Worm (Caenorhabditis elegans) whole organism, L1 larva: ENCODE data around the gene srg-66.

Source experiments
- C04F5.9 ChIP-seq: sonication (generic microtip); optimal IDR thresholded peaks from 2 replicates; lab custom pipeline; 2016; ENCODE audit warnings: missing genetic modification characterization, missing compliant biosample characterization
- C34B4.2 ChIP-seq: sonication (generic microtip); optimal IDR thresholded peaks from 2 replicates; lab custom pipeline; 2017; ENCODE audit warnings: mild to moderate bottlenecking, missing genetic modification characterization, missing compliant biosample characterization
- aly-2 ChIP-seq: fragments of 150-350 bp; optimal IDR thresholded peaks from 2 replicates; lab custom pipeline; 2014; ENCODE audit warnings: missing biosample characterization, missing genetic modification characterization
- ama-1 ChIP-seq: fragments of 150-350 bp; optimal IDR thresholded peaks from 2 replicates; lab custom pipeline; 2014
- ceh-82 ChIP-seq, 3 experiments: fragments of 150-350 bp in 1 of 3; sonication (generic microtip) in 2 of 3; optimal IDR thresholded peaks; 2 replicates each; lab custom pipeline; 2014 to 2017; ENCODE audit warnings: missing biosample characterization in 3 of 3, missing genetic modification characterization in 3 of 3
- ceh-88 ChIP-seq: fragments of 200-800 bp; sonication (Bioruptor generic); IDR thresholded peaks from 2 replicates; pipeline ENCODE4 v1.3.6; 2022; ENCODE audit warnings: missing genetic modification characterization, missing compliant biosample characterization
- ceh-90 ChIP-seq: sonication (generic microtip); optimal IDR thresholded peaks from 2 replicates; lab custom pipeline; 2016; ENCODE audit warnings: missing genetic modification characterization, missing compliant biosample characterization
- efl-1 ChIP-seq, 4 experiments: fragments of 150-350 bp; optimal IDR thresholded peaks in 3 of 4; peaks in 1 of 4; 1 replicate in 1 of 4; 2 replicates in 3 of 4; lab custom pipeline; 2014; ENCODE audit warnings: missing biosample characterization in 2 of 4, missing genetic modification characterization in 2 of 4, missing genetic modification reagents in 2 of 4
- ets-5 ChIP-seq: fragments of 200-800 bp; sonication (Bioruptor generic); IDR thresholded peaks from 2 replicates; pipeline ENCODE4 v1.3.6; 2022; ENCODE audit warnings: missing genetic modification characterization, missing compliant biosample characterization
- fkh-10 ChIP-seq: sonication (generic microtip); optimal IDR thresholded peaks from 2 replicates; lab custom pipeline; 2017; ENCODE audit warnings: missing biosample characterization, missing genetic modification reagents, missing genetic modification characterization
- fkh-8 ChIP-seq: sonication (generic microtip); optimal IDR thresholded peaks from 2 replicates; lab custom pipeline; 2016; ENCODE audit warnings: mild to moderate bottlenecking, missing genetic modification characterization, missing compliant biosample characterization
- grh-1 ChIP-seq: fragments of 200-800 bp; sonication (Bioruptor generic); IDR thresholded peaks from 2 replicates; pipeline ENCODE4 v1.3.6; 2022; ENCODE audit warnings: missing genetic modification reagents, missing genetic modification characterization, missing compliant biosample characterization
- hlh-17 ChIP-seq: fragments of 200-800 bp; sonication (Bioruptor generic); optimal IDR thresholded peaks from 2 replicates; lab custom pipeline; 2018; ENCODE audit warnings: missing genetic modification characterization, mild to moderate bottlenecking, missing compliant biosample characterization, moderate library complexity, borderline replicate concordance
- hlh-4 ChIP-seq: sonication (generic microtip); optimal IDR thresholded peaks from 2 replicates; lab custom pipeline; 2016; ENCODE audit warnings: mild to moderate bottlenecking, missing genetic modification characterization, missing compliant biosample characterization
- lin-13 ChIP-seq: fragments of 150-350 bp; optimal IDR thresholded peaks from 2 replicates; lab custom pipeline; 2014; ENCODE audit warnings: missing biosample characterization, missing genetic modification reagents, missing genetic modification characterization
- lin-14 ChIP-seq: fragments of 200-800 bp; sonication (Bioruptor generic); optimal IDR thresholded peaks from 2 replicates; lab custom pipeline; 2018; ENCODE audit warnings: mild to moderate bottlenecking, missing genetic modification characterization, moderate library complexity, missing compliant biosample characterization
- lin-15B ChIP-seq: fragments of 150-350 bp; sonication (generic microtip); optimal IDR thresholded peaks from 3 replicates; lab custom pipeline; 2014; ENCODE audit warnings: missing biosample characterization, missing genetic modification characterization
- lin-35 ChIP-seq, 2 experiments: fragments of 150-350 bp; optimal IDR thresholded peaks; 2 replicates each; lab custom pipeline; 2014; ENCODE audit warnings: missing biosample characterization in 2 of 2, missing genetic modification characterization in 2 of 2, missing genetic modification reagents in 2 of 2
- lin-39 ChIP-seq: fragments of 150-350 bp; optimal IDR thresholded peaks from 2 replicates; lab custom pipeline; 2014; ENCODE audit warnings: missing biosample characterization, missing genetic modification reagents, missing genetic modification characterization
- nhr-237 ChIP-seq: fragments of 150-350 bp; optimal IDR thresholded peaks from 2 replicates; lab custom pipeline; 2014; ENCODE audit warnings: missing biosample characterization, missing genetic modification characterization
- nhr-47 ChIP-seq: sonication (generic microtip); optimal IDR thresholded peaks from 2 replicates; lab custom pipeline; 2016; ENCODE audit warnings: mild to moderate bottlenecking, missing genetic modification characterization, moderate library complexity, missing compliant biosample characterization
- nhr-76 ChIP-seq: sonication (generic microtip); optimal IDR thresholded peaks from 2 replicates; lab custom pipeline; 2017; ENCODE audit warnings: missing biosample characterization, missing genetic modification characterization
- nhr-84 ChIP-seq: sonication (generic microtip); optimal IDR thresholded peaks from 2 replicates; lab custom pipeline; 2017; ENCODE audit warnings: missing biosample characterization, missing genetic modification characterization
- pag-3 ChIP-seq: sonication (generic microtip); optimal IDR thresholded peaks from 2 replicates; lab custom pipeline; 2017; ENCODE audit warnings: missing genetic modification characterization, mild to moderate bottlenecking, missing compliant biosample characterization, antibody characterized with exemption, borderline replicate concordance; ENCODE audit not compliant: insufficient read depth
- pax-3 ChIP-seq: fragments of 200-800 bp; sonication (Bioruptor generic); optimal IDR thresholded peaks from 2 replicates; lab custom pipeline; 2018; ENCODE audit warnings: mild to moderate bottlenecking, missing genetic modification characterization, moderate library complexity, missing compliant biosample characterization
- pqm-1 ChIP-seq: sonication (generic microtip); optimal IDR thresholded peaks from 3 replicates; lab custom pipeline; 2017; ENCODE audit warnings: missing biosample characterization, missing genetic modification characterization
- skn-1 ChIP-seq: fragments of 150-350 bp; optimal IDR thresholded peaks from 2 replicates; lab custom pipeline; 2014; ENCODE audit warnings: missing biosample characterization, missing genetic modification characterization
- snpc-4 ChIP-seq: fragments of 150-350 bp; optimal IDR thresholded peaks from 2 replicates; lab custom pipeline; 2014; ENCODE audit warnings: missing biosample characterization, missing genetic modification characterization
- snu-23 ChIP-seq: sonication (generic microtip); optimal IDR thresholded peaks from 2 replicates; lab custom pipeline; 2016; ENCODE audit warnings: missing genetic modification characterization, missing compliant biosample characterization
- sox-4 ChIP-seq: sonication (generic microtip); optimal IDR thresholded peaks from 2 replicates; lab custom pipeline; 2016; ENCODE audit warnings: missing genetic modification characterization, missing compliant biosample characterization
- sptf-1 ChIP-seq: fragments of 150-350 bp; optimal IDR thresholded peaks from 2 replicates; lab custom pipeline; 2014; ENCODE audit warnings: missing biosample characterization, missing genetic modification characterization
- sup-37 ChIP-seq: fragments of 200-800 bp; sonication (Bioruptor generic); optimal IDR thresholded peaks from 2 replicates; lab custom pipeline; 2018; ENCODE audit warnings: mild to moderate bottlenecking, missing genetic modification characterization, missing compliant biosample characterization
- tlp-1 ChIP-seq: fragments of 150-350 bp; optimal IDR thresholded peaks from 2 replicates; lab custom pipeline; 2014; ENCODE audit warnings: missing biosample characterization, missing genetic modification characterization
- unc-30 ChIP-seq: sonication (generic microtip); optimal IDR thresholded peaks from 2 replicates; lab custom pipeline; 2017; ENCODE audit warnings: missing biosample characterization, missing genetic modification characterization
- unc-86 ChIP-seq: sonication (generic microtip); optimal IDR thresholded peaks from 2 replicates; lab custom pipeline; 2016; ENCODE audit warnings: missing genetic modification characterization, missing compliant biosample characterization
- zag-1 ChIP-seq: fragments of 150-350 bp; optimal IDR thresholded peaks from 2 replicates; lab custom pipeline; 2014; ENCODE audit warnings: missing biosample characterization, missing genetic modification characterization

srg-66 gene

DNA sequence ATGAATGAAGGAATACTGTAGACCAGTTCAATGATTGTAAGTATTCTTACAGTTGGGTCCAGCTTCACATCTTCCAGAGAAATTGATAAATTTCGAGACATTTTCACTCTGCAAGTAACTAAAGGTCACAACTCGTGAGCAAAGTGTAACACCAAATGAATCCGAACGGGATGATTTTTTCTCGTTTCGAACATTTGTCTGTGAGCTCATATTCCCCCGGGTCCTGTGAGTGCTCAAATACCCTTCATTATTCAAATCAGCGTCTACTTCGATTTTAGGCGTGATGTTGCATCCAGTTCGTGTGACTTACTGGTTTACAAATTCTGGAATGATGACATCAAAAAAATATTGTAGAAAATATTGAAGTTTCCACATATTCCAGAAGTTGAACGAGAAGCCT, 16.9 kb downstream of the srg-66 start, which contains the start of gene srg-68:
Gene srg-68 (minus strand): TSS at position 101 of the 400 bp plus-strand sequence.
- TF ChIP-seq sup-37 (GFP tag; lab: Kevin White, UChicago) (no peak), fkh-8 (no peak), sptf-1 (no peak), ceh-90 (tag; lab: Kevin White, UChicago) (no peak), ama-1 (lab: Kevin White, UChicago) (no peak), sox-4 (tag; lab: Kevin White, UChicago) (no peak), lin-39 (no peak)

DNA sequence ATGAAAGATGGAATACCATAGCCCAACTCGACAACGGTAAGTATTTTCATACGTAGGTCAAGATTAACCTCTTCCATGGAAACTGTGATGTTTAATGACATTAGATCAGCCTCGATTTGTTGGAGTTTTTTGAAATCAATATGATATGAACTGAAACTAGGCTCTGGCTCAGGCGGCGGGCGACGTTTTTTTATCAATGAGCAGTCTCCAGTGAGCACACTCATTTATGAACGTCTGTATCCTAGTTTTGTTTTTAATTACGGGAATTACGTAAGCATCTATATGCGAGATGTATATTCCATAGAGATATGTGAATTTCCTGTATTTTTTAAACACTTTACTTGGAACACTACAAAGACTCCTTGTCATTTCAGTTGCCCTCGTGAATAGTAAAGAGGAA, 19.3 kb downstream of the srg-66 start, which contains the start of gene srg-67:
Gene srg-67 (minus strand): TSS at position 101 of the 400 bp plus-strand sequence.
- no peak for TF ChIP-seq aly-2
- TF ChIP-seq efl-1 (optimal IDR thresholded peaks at IDR 0.05; lab: Kevin White, UChicago) = no peak
- peak in 1 of 2 experiments; percentile 26 for TF ChIP-seq efl-1 (GFP tag; optimal IDR thresholded peaks at IDR 0.05 in 1 of 2; lab: Kevin White, UChicago)
- no peak for TF ChIP-seq lin-13 (GFP tag; lab: Kevin White, UChicago)
- TF ChIP-seq sptf-1 = no peak

DNA sequence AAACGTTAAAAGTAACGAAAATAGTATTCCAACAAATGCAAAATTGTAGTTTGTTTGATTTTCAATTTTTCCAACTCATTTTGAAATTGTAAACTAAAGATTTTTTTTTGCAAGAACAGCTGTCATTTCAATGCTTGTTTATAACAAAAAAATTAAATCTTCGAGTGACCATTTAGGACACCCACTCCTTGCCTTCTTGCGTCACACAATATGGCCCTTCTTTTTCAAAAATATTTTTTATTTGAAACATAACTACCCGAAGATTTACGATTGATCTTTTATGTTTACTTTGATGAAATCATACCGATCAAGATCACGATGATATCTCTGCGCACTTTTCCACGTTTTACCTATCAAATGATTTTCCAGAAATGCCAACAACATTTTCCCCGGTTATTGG, 22.4 kb downstream of the srg-66 start, which contains the start of gene ZC317.2:
Gene ZC317.2 (plus strand): TSS at position 301 of the 400 bp plus-strand sequence.
- no peak for TF ChIP-seq hlh-4 (tag; lab: Kevin White, UChicago)
- TF ChIP-seq unc-30 (tag; lab: Kevin White, UChicago) = no peak
- no peak for TF ChIP-seq lin-15B (tag; lab: Kevin White, UChicago)
- no peak for TF ChIP-seq nhr-47 (tag; lab: Kevin White, UChicago)
- no peak for TF ChIP-seq pqm-1
- TF ChIP-seq unc-86 (tag; lab: Kevin White, UChicago) = no peak
- no peak for TF ChIP-seq ets-5
- TF ChIP-seq ceh-82 (tag; optimal IDR thresholded peaks at IDR 0.05; lab: Kevin White, UChicago) = no peak
- TF ChIP-seq snu-23 (GFP tag; lab: Kevin White, UChicago) = no peak
- TF ChIP-seq zag-1 = no peak
- TF ChIP-seq grh-1 = no peak
- TF ChIP-seq skn-1 (tag; lab: Kevin White, UChicago) = no peak
- no peak for TF ChIP-seq pag-3 (tag; lab: Kevin White, UChicago)
- TF ChIP-seq fkh-10 = no peak
- TF ChIP-seq nhr-76 (tag; lab: Kevin White, UChicago) = no peak
- no peak for TF ChIP-seq ama-1 (lab: Kevin White, UChicago)
- TF ChIP-seq nhr-84 = no peak
- no peak for TF ChIP-seq tlp-1 (tag; lab: Kevin White, UChicago)
- TF ChIP-seq C34B4.2 (tag; lab: Kevin White, UChicago) = no peak

DNA sequence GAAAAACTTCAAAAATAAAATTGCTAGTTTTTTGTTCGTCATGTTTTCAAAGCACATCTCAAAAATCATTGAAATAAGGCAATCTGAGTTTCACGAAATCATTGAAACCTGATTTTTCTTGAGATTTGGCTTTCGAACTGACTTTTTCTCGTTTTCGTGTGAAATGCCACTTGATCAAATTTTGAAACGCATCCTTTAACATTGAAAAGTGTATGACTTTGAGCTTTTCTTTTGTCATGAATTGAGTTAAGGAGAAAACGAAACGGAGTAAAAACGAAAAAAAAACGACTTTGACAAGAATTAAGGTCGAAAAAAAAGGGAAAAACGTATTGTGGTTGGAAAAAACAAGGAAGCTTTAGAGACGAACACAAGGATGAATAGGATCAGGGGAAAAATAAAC, 27.3 kb downstream of the srg-66 start:
- TF ChIP-seq pax-3 = no peak
- no peak for TF ChIP-seq hlh-17
- TF ChIP-seq lin-14 (GFP tag; lab: Kevin White, UChicago) = peak; percentile 16
- no peak for TF ChIP-seq lin-35 (GFP tag; optimal IDR thresholded peaks at IDR 0.05; lab: Kevin White, UChicago)
- TF ChIP-seq fkh-10 = peak; percentile 72
- no peak for TF ChIP-seq efl-1 (optimal IDR thresholded peaks at IDR 0.05; lab: Kevin White, UChicago)
- no peak for TF ChIP-seq efl-1 (GFP tag; optimal IDR thresholded peaks at IDR 0.05 in 1 of 2; lab: Kevin White, UChicago)

DNA sequence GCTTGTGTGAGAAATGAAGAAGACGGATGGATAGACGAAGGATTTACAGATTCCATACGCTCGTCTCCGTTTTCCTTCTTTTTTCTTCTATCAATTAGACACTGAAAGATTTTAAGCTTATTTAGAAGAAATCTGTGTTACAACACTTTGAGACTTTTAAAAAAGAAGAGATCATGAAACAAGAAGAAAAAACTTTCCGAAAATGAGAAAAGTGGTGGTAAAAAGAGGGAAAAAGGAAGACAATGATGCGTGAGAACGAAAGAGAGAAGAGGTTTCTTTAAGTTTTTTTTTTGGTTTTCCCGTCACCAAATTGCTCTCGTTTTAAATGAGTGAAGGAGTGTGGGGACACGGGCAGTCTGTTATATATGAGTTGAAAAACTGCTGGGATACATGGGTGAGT, 28.6 kb downstream of the srg-66 start, which contains the start of gene glc-3:
Gene glc-3 (minus strand): TSS at position 101 of the 400 bp plus-strand sequence.
- TF ChIP-seq snpc-4 (tag; lab: Kevin White, UChicago) (no peak), ama-1 (lab: Kevin White, UChicago) (no peak), ceh-88 (GFP tag; lab: Robert Waterston, UW) (no peak), nhr-237 (no peak), C04F5.9 (no peak), hlh-17 (no peak)
